Worm (Caenorhabditis elegans) whole organism, L1 larva: ENCODE measurements around the gene F47B10.9.
A peak's percentile ranks its signal among the peaks of the same experiment; 100 is the strongest.

Experiments used
- C04F5.9 ChIP-seq: sonication (generic microtip); optimal IDR thresholded peaks from 2 replicates; lab custom pipeline; 2016; ENCODE audit warnings: missing genetic modification characterization, missing compliant biosample characterization
- C16A3.4 ChIP-seq: fragments of 150-350 bp; optimal IDR thresholded peaks from 2 replicates; lab custom pipeline; 2014; ENCODE audit warnings: missing biosample characterization, missing genetic modification characterization
- alr-1 ChIP-seq: fragments of 200-800 bp; sonication (Bioruptor generic); optimal IDR thresholded peaks from 2 replicates; lab custom pipeline; 2018; ENCODE audit warnings: borderline replicate concordance, mild to moderate bottlenecking, missing genetic modification characterization, missing compliant biosample characterization
- ama-1 ChIP-seq: fragments of 150-350 bp; optimal IDR thresholded peaks from 2 replicates; lab custom pipeline; 2014
- blmp-1 ChIP-seq: fragments of 150-350 bp; optimal IDR thresholded peaks from 2 replicates; lab custom pipeline; 2014; ENCODE audit warnings: missing biosample characterization, missing genetic modification characterization
- ceh-82 ChIP-seq, 3 experiments: fragments of 150-350 bp in 1 of 3; sonication (generic microtip) in 2 of 3; optimal IDR thresholded peaks; 2 replicates each; lab custom pipeline; 2014 to 2017; ENCODE audit warnings: missing biosample characterization in 3 of 3, missing genetic modification characterization in 3 of 3
- ceh-90 ChIP-seq: sonication (generic microtip); optimal IDR thresholded peaks from 2 replicates; lab custom pipeline; 2016; ENCODE audit warnings: missing genetic modification characterization, missing compliant biosample characterization
- dpl-1 ChIP-seq, 3 experiments: fragments of 150-350 bp in 2 of 3; sonication (generic microtip) in 1 of 3; optimal IDR thresholded peaks; 2 replicates each; lab custom pipeline; 2014 to 2017; ENCODE audit warnings: missing biosample characterization in 3 of 3, missing genetic modification characterization in 3 of 3, missing genetic modification reagents in 3 of 3
- dsc-1 ChIP-seq: sonication (generic microtip); optimal IDR thresholded peaks from 2 replicates; lab custom pipeline; 2016; ENCODE audit warnings: mild to moderate bottlenecking, missing genetic modification characterization, missing compliant biosample characterization
- efl-1 ChIP-seq, 4 experiments: fragments of 150-350 bp; optimal IDR thresholded peaks in 3 of 4; peaks in 1 of 4; 1 replicate in 1 of 4; 2 replicates in 3 of 4; lab custom pipeline; 2014; ENCODE audit warnings: missing biosample characterization in 2 of 4, missing genetic modification characterization in 2 of 4, missing genetic modification reagents in 2 of 4
- efl-3 ChIP-seq: fragments of 200-800 bp; sonication (Bioruptor generic); optimal IDR thresholded peaks from 2 replicates; lab custom pipeline; 2018; ENCODE audit warnings: mild to moderate bottlenecking, missing genetic modification characterization, missing compliant biosample characterization
- egl-13 ChIP-seq: sonication (generic microtip); optimal IDR thresholded peaks from 2 replicates; lab custom pipeline; 2016; ENCODE audit warnings: missing genotype, missing genetic modification reagents, missing genetic modification characterization, missing compliant biosample characterization
- elt-2 ChIP-seq: sonication (generic microtip); optimal IDR thresholded peaks from 2 replicates; lab custom pipeline; 2016; ENCODE audit warnings: missing genetic modification characterization, mild to moderate bottlenecking, inconsistent platforms, missing compliant biosample characterization, missing genetic modification reagents
- elt-3 ChIP-seq, 6 experiments: fragments of 150-350 bp in 1 of 6; sonication (generic microtip); optimal IDR thresholded peaks; 2 replicates each; lab custom pipeline; 2017 to 2018; ENCODE audit warnings: missing biosample characterization in 6 of 6, missing genetic modification characterization in 6 of 6, inconsistent platforms in 1 of 6
- fkh-10 ChIP-seq: sonication (generic microtip); optimal IDR thresholded peaks from 2 replicates; lab custom pipeline; 2017; ENCODE audit warnings: missing biosample characterization, missing genetic modification reagents, missing genetic modification characterization
- fkh-4 ChIP-seq: sonication (generic microtip); optimal IDR thresholded peaks from 2 replicates; lab custom pipeline; 2016; ENCODE audit warnings: missing compliant biosample characterization, missing genetic modification characterization, borderline replicate concordance
- fos-1 ChIP-seq: fragments of 150-350 bp; optimal IDR thresholded peaks from 2 replicates; lab custom pipeline; 2014; ENCODE audit warnings: missing biosample characterization, missing genetic modification characterization
- grh-1 ChIP-seq: fragments of 200-800 bp; sonication (Bioruptor generic); IDR thresholded peaks from 2 replicates; pipeline ENCODE4 v1.3.6; 2022; ENCODE audit warnings: missing genetic modification reagents, missing genetic modification characterization, missing compliant biosample characterization
- hlh-17 ChIP-seq: fragments of 200-800 bp; sonication (Bioruptor generic); optimal IDR thresholded peaks from 2 replicates; lab custom pipeline; 2018; ENCODE audit warnings: missing genetic modification characterization, mild to moderate bottlenecking, missing compliant biosample characterization, moderate library complexity, borderline replicate concordance
- hpl-2 ChIP-seq: fragments of 150-350 bp; optimal IDR thresholded peaks from 2 replicates; lab custom pipeline; 2014; ENCODE audit warnings: missing biosample characterization, missing genetic modification reagents, missing genetic modification characterization
- irx-1 ChIP-seq: sonication (generic microtip); optimal IDR thresholded peaks from 2 replicates; lab custom pipeline; 2016; ENCODE audit warnings: missing genetic modification characterization, missing compliant biosample characterization
- jun-1 ChIP-seq: fragments of 150-350 bp; optimal IDR thresholded peaks from 2 replicates; lab custom pipeline; 2014; ENCODE audit warnings: missing biosample characterization, missing genetic modification reagents, missing genetic modification characterization
- lin-14 ChIP-seq: fragments of 200-800 bp; sonication (Bioruptor generic); optimal IDR thresholded peaks from 2 replicates; lab custom pipeline; 2018; ENCODE audit warnings: mild to moderate bottlenecking, missing genetic modification characterization, moderate library complexity, missing compliant biosample characterization
- lin-35 ChIP-seq, 2 experiments: fragments of 150-350 bp; optimal IDR thresholded peaks; 2 replicates each; lab custom pipeline; 2014; ENCODE audit warnings: missing biosample characterization in 2 of 2, missing genetic modification characterization in 2 of 2, missing genetic modification reagents in 2 of 2
- lin-39 ChIP-seq: fragments of 150-350 bp; optimal IDR thresholded peaks from 2 replicates; lab custom pipeline; 2014; ENCODE audit warnings: missing biosample characterization, missing genetic modification reagents, missing genetic modification characterization
- lir-3 ChIP-seq: sonication (generic microtip); optimal IDR thresholded peaks from 2 replicates; lab custom pipeline; 2016; ENCODE audit warnings: mild to moderate bottlenecking, missing genetic modification characterization, moderate library complexity, missing compliant biosample characterization; ENCODE audit not compliant: poor library complexity
- mdl-1 ChIP-seq, 2 experiments: fragments of 150-350 bp; optimal IDR thresholded peaks; 2 replicates each; lab custom pipeline; 2014 to 2017; ENCODE audit warnings: missing biosample characterization in 2 of 2, missing genetic modification characterization in 2 of 2, inconsistent platforms in 1 of 2
- mep-1 ChIP-seq: fragments of 150-350 bp; optimal IDR thresholded peaks from 2 replicates; lab custom pipeline; 2014; ENCODE audit warnings: missing biosample characterization, missing genetic modification characterization
- nhr-19 ChIP-seq: fragments of 200-800 bp; sonication (Bioruptor generic); conservative IDR thresholded peaks from 2 replicates; pipeline ENCODE4 v1.3.6; 2022; ENCODE audit warnings: missing genetic modification characterization, missing compliant biosample characterization
- nhr-20 ChIP-seq: sonication (generic microtip); optimal IDR thresholded peaks from 2 replicates; lab custom pipeline; 2016; ENCODE audit warnings: mild to moderate bottlenecking, missing genetic modification characterization, missing compliant biosample characterization
- nhr-47 ChIP-seq: sonication (generic microtip); optimal IDR thresholded peaks from 2 replicates; lab custom pipeline; 2016; ENCODE audit warnings: mild to moderate bottlenecking, missing genetic modification characterization, moderate library complexity, missing compliant biosample characterization
- nhr-71 ChIP-seq: sonication (generic microtip); optimal IDR thresholded peaks from 2 replicates; lab custom pipeline; 2016; ENCODE audit warnings: mild to moderate bottlenecking, missing genetic modification characterization, moderate library complexity, missing compliant biosample characterization
- nhr-85 ChIP-seq: sonication (generic microtip); peaks from one replicate; lab custom pipeline; 2016; ENCODE audit warnings: missing genetic modification characterization, inconsistent platforms, missing compliant biosample characterization
- nhr-90 ChIP-seq: sonication (generic microtip); optimal IDR thresholded peaks from 2 replicates; lab custom pipeline; 2016; ENCODE audit warnings: mild to moderate bottlenecking, missing genetic modification characterization, missing compliant biosample characterization; ENCODE audit not compliant: poor library complexity
- pax-3 ChIP-seq: fragments of 200-800 bp; sonication (Bioruptor generic); optimal IDR thresholded peaks from 2 replicates; lab custom pipeline; 2018; ENCODE audit warnings: mild to moderate bottlenecking, missing genetic modification characterization, moderate library complexity, missing compliant biosample characterization
- pqm-1 ChIP-seq: sonication (generic microtip); optimal IDR thresholded peaks from 3 replicates; lab custom pipeline; 2017; ENCODE audit warnings: missing biosample characterization, missing genetic modification characterization
- rnt-1 ChIP-seq: sonication (generic microtip); optimal IDR thresholded peaks from 2 replicates; lab custom pipeline; 2016; ENCODE audit warnings: mild to moderate bottlenecking, missing genetic modification characterization, moderate library complexity, missing compliant biosample characterization
- snu-23 ChIP-seq: sonication (generic microtip); optimal IDR thresholded peaks from 2 replicates; lab custom pipeline; 2016; ENCODE audit warnings: missing genetic modification characterization, missing compliant biosample characterization
- swsn-7 ChIP-seq: sonication (generic microtip); optimal IDR thresholded peaks from 2 replicates; lab custom pipeline; 2016; ENCODE audit warnings: missing genetic modification characterization, missing compliant biosample characterization
- unc-130 ChIP-seq: fragments of 150-350 bp; optimal IDR thresholded peaks from 2 replicates; lab custom pipeline; 2017; ENCODE audit warnings: missing biosample characterization, missing genetic modification characterization, inconsistent platforms
- unc-86 ChIP-seq: sonication (generic microtip); optimal IDR thresholded peaks from 2 replicates; lab custom pipeline; 2016; ENCODE audit warnings: missing genetic modification characterization, missing compliant biosample characterization
- vab-15 ChIP-seq: sonication (generic microtip); optimal IDR thresholded peaks from 2 replicates; lab custom pipeline; 2017; ENCODE audit warnings: missing genotype, mild to moderate bottlenecking, missing genetic modification characterization, missing compliant biosample characterization
- xbp-1 ChIP-seq: sonication (generic microtip); optimal IDR thresholded peaks from 2 replicates; lab custom pipeline; 2016; ENCODE audit warnings: missing genetic modification characterization, missing compliant biosample characterization
- zip-4 ChIP-seq: fragments of 200-800 bp; sonication (Bioruptor generic); optimal IDR thresholded peaks from 2 replicates; lab custom pipeline; 2018; ENCODE audit warnings: mild to moderate bottlenecking, missing genetic modification characterization, moderate library complexity, missing compliant biosample characterization
- ztf-11 ChIP-seq, 2 experiments: sonication (generic microtip); optimal IDR thresholded peaks; 2 replicates each; lab custom pipeline; 2016 to 2017; ENCODE audit warnings: missing genetic modification characterization in 2 of 2, missing biosample characterization in 1 of 2, missing compliant biosample characterization in 1 of 2
- ztf-4 ChIP-seq: fragments of 150-350 bp; optimal IDR thresholded peaks from 2 replicates; lab custom pipeline; 2014; ENCODE audit warnings: missing biosample characterization, missing genetic modification characterization

F47B10.9 gene

DNA sequence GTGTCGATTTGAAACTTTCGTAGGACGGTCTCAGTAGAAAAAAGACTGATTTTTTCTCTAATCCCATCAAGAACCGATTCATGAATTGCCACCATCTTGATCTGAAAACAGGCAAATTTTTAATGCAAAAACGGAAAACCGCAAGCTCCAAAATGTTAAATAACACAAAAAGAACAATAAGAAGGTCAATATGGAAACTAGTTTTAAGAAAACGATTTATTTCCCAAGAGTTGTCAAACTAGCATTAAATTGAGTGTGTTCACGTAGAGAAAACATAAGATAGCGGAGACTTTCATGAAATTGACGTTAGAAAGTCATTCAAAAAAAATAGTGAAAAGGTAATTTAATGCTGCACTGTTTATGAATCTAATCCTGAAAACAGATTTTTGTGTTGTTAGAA, at the start of gene F47B10.9:
Gene F47B10.9, minus strand, starts transcription at position 101 of the 400 bp plus-strand sequence.
- TF ChIP-seq efl-3 (GFP tag; lab: Kevin White, UChicago), result no peak
- no peak for TF ChIP-seq lin-39 (tag; lab: Kevin White, UChicago)
- TF ChIP-seq nhr-47 (tag; lab: Kevin White, UChicago), result no peak
- no peak for TF ChIP-seq hpl-2 (GFP tag; lab: Kevin White, UChicago)
- no peak for TF ChIP-seq lin-14 (GFP tag; lab: Kevin White, UChicago)
- TF ChIP-seq alr-1 (tag; lab: Kevin White, UChicago), result no peak
- TF ChIP-seq fkh-10 (GFP tag; lab: Kevin White, UChicago), result no peak
- TF ChIP-seq C04F5.9 (tag; lab: Kevin White, UChicago), result no peak
- TF ChIP-seq pqm-1 (tag; lab: Kevin White, UChicago), result no peak
- no peak for TF ChIP-seq egl-13 (tag; lab: Kevin White, UChicago)
- TF ChIP-seq pax-3 (tag; lab: Kevin White, UChicago), result no peak
- no peak for TF ChIP-seq fkh-4 (tag; lab: Kevin White, UChicago)
- no peak for TF ChIP-seq nhr-71
- no peak for TF ChIP-seq zip-4
- TF ChIP-seq ama-1 (lab: Kevin White, UChicago), result no peak
- no peak for TF ChIP-seq fos-1 (tag; lab: Kevin White, UChicago)
- TF ChIP-seq ceh-90 (tag; lab: Kevin White, UChicago), result no peak
- TF ChIP-seq dpl-1 (GFP tag; optimal IDR thresholded peaks at IDR 0.05; lab: Kevin White, UChicago), result no peak

DNA sequence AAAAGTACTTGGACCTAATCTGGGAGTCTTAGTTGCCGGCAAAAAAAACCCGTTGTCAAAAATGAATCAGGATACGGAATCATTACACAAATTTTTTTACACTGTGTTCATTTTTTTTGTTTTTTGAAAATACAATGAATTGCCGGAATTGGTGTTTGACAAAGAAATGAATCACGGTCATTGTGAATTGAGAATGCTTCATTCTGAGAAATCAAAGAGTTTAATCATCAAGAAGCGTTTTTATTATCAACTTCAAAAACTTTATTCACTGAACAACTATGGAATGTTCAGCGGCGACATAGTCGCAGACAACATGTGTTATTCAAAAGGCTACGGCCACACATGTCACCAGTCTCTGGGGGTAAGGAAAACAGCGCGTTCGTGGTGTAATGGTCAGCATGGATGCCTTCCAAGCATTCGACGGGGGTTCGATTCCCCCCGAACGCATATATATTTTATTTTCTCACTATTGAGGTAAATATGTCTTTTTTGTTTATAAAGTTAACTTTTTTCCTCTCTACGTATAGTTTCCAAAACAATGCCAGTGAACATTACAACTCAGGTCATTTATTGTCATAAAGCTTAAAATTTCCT, 49.7 kb upstream of the F47B10.9 start, which contains the start of gene nas-10:
Gene nas-10, minus strand, starts transcription at position 51 of the 594 bp plus-strand sequence.
- TF ChIP-seq blmp-1 (tag; lab: Kevin White, UChicago) (peak; percentile 21), lin-14 (GFP tag; lab: Kevin White, UChicago) (peak; percentile 47), alr-1 (tag; lab: Kevin White, UChicago) (no peak), dsc-1 (peak; percentile 52), hlh-17 (GFP tag; lab: Kevin White, UChicago) (no peak), unc-130 (peak; percentile 25), ztf-4 (tag; lab: Kevin White, UChicago) (no peak), irx-1 (peak; percentile 13), elt-2 (tag; lab: Kevin White, UChicago) (peak; percentile 45), fos-1 (tag; lab: Kevin White, UChicago) (no peak), nhr-20 (tag; lab: Kevin White, UChicago) (peak; percentile 65), grh-1 (GFP tag; lab: Robert Waterston, UW) (0 out of 2 replicates have a peak, but pooled peaks have one; percentile 24), nhr-47 (tag; lab: Kevin White, UChicago) (no peak), jun-1 (tag; lab: Kevin White, UChicago) (peak; percentile 25), nhr-85 (peak; percentile 76), elt-3 (tag; optimal IDR thresholded peaks at IDR 0.05; lab: Kevin White, UChicago) (peak in 1 of 6 experiments; percentile 18), lin-35 (GFP tag; optimal IDR thresholded peaks at IDR 0.05; lab: Kevin White, UChicago) (peak in 1 of 2 experiments; percentile 61), ztf-11 (tag; optimal IDR thresholded peaks at IDR 0.05; lab: Kevin White, UChicago) (peak in 1 of 2 experiments; percentile 38), snu-23 (peak; percentile 77), lin-39 (tag; lab: Kevin White, UChicago) (no peak), C16A3.4 (tag; lab: Kevin White, UChicago) (peak; percentile 52), nhr-90 (tag; lab: Kevin White, UChicago) (peak; percentile 73), nhr-71 (peak; percentile 68), swsn-7 (tag; lab: Kevin White, UChicago) (peak; percentile 62), efl-1 (optimal IDR thresholded peaks at IDR 0.05; lab: Kevin White, UChicago) (peak in 1 of 2 experiments; percentile 1), efl-1 (GFP tag; optimal IDR thresholded peaks at IDR 0.05 in 1 of 2; lab: Kevin White, UChicago) (peak in 1 of 2 experiments; percentile 86), nhr-19 (peak; percentile 68), vab-15 (tag; lab: Kevin White, UChicago) (no peak), xbp-1 (tag; lab: Kevin White, UChicago) (peak; percentile 39), rnt-1 (tag; lab: Kevin White, UChicago) (peak; percentile 37), fkh-10 (GFP tag; lab: Kevin White, UChicago) (peak; percentile 32), ama-1 (lab: Kevin White, UChicago) (no peak), unc-86 (peak; percentile 19), mep-1 (peak; percentile 54), ceh-82 (tag; optimal IDR thresholded peaks at IDR 0.05; lab: Kevin White, UChicago) (peak in 2 of 3 experiments; percentile 29 to 37), lir-3 (tag; lab: Kevin White, UChicago) (peak; percentile 54), mdl-1 (tag; optimal IDR thresholded peaks at IDR 0.05; lab: Kevin White, UChicago) (peak in 1 of 2 experiments; percentile 49)
